Worm (Caenorhabditis elegans) whole organism, L1 larva: Measurements from ENCODE around the gene mlh-1.

Source experiments
- C04F5.9 ChIP-seq: sonication (generic microtip); optimal IDR thresholded peaks from 2 replicates; lab custom pipeline; 2016; ENCODE audit warnings: missing genetic modification characterization, missing compliant biosample characterization
- C34B4.2 ChIP-seq: sonication (generic microtip); optimal IDR thresholded peaks from 2 replicates; lab custom pipeline; 2017; ENCODE audit warnings: mild to moderate bottlenecking, missing genetic modification characterization, missing compliant biosample characterization
- ceh-8 ChIP-seq: fragments of 200-800 bp; sonication (Bioruptor generic); optimal IDR thresholded peaks from 2 replicates; lab custom pipeline; 2018; ENCODE audit warnings: mild to moderate bottlenecking, missing genetic modification characterization, moderate library complexity, missing compliant biosample characterization
- ceh-82 ChIP-seq, 3 experiments: fragments of 150-350 bp in 1 of 3; sonication (generic microtip) in 2 of 3; optimal IDR thresholded peaks; 2 replicates each; lab custom pipeline; 2014 to 2017; ENCODE audit warnings: missing biosample characterization in 3 of 3, missing genetic modification characterization in 3 of 3
- ceh-90 ChIP-seq: sonication (generic microtip); optimal IDR thresholded peaks from 2 replicates; lab custom pipeline; 2016; ENCODE audit warnings: missing genetic modification characterization, missing compliant biosample characterization
- ces-1 ChIP-seq: fragments of 150-350 bp; optimal IDR thresholded peaks from 2 replicates; lab custom pipeline; 2014; ENCODE audit warnings: missing biosample characterization, missing genetic modification reagents, missing genetic modification characterization
- efl-1 ChIP-seq, 4 experiments: fragments of 150-350 bp; optimal IDR thresholded peaks in 3 of 4; peaks in 1 of 4; 1 replicate in 1 of 4; 2 replicates in 3 of 4; lab custom pipeline; 2014; ENCODE audit warnings: missing biosample characterization in 2 of 4, missing genetic modification characterization in 2 of 4, missing genetic modification reagents in 2 of 4
- fkh-8 ChIP-seq: sonication (generic microtip); optimal IDR thresholded peaks from 2 replicates; lab custom pipeline; 2016; ENCODE audit warnings: mild to moderate bottlenecking, missing genetic modification characterization, missing compliant biosample characterization
- fos-1 ChIP-seq: fragments of 150-350 bp; optimal IDR thresholded peaks from 2 replicates; lab custom pipeline; 2014; ENCODE audit warnings: missing biosample characterization, missing genetic modification characterization
- hlh-17 ChIP-seq: fragments of 200-800 bp; sonication (Bioruptor generic); optimal IDR thresholded peaks from 2 replicates; lab custom pipeline; 2018; ENCODE audit warnings: missing genetic modification characterization, mild to moderate bottlenecking, missing compliant biosample characterization, moderate library complexity, borderline replicate concordance
- hpl-2 ChIP-seq: fragments of 150-350 bp; optimal IDR thresholded peaks from 2 replicates; lab custom pipeline; 2014; ENCODE audit warnings: missing biosample characterization, missing genetic modification reagents, missing genetic modification characterization
- jun-1 ChIP-seq: fragments of 150-350 bp; optimal IDR thresholded peaks from 2 replicates; lab custom pipeline; 2014; ENCODE audit warnings: missing biosample characterization, missing genetic modification reagents, missing genetic modification characterization
- lin-13 ChIP-seq: fragments of 150-350 bp; optimal IDR thresholded peaks from 2 replicates; lab custom pipeline; 2014; ENCODE audit warnings: missing biosample characterization, missing genetic modification reagents, missing genetic modification characterization
- lin-14 ChIP-seq: fragments of 200-800 bp; sonication (Bioruptor generic); optimal IDR thresholded peaks from 2 replicates; lab custom pipeline; 2018; ENCODE audit warnings: mild to moderate bottlenecking, missing genetic modification characterization, moderate library complexity, missing compliant biosample characterization
- lin-15B ChIP-seq: fragments of 150-350 bp; sonication (generic microtip); optimal IDR thresholded peaks from 3 replicates; lab custom pipeline; 2014; ENCODE audit warnings: missing biosample characterization, missing genetic modification characterization
- lin-39 ChIP-seq: fragments of 150-350 bp; optimal IDR thresholded peaks from 2 replicates; lab custom pipeline; 2014; ENCODE audit warnings: missing biosample characterization, missing genetic modification reagents, missing genetic modification characterization
- lir-3 ChIP-seq: sonication (generic microtip); optimal IDR thresholded peaks from 2 replicates; lab custom pipeline; 2016; ENCODE audit warnings: mild to moderate bottlenecking, missing genetic modification characterization, moderate library complexity, missing compliant biosample characterization; ENCODE audit not compliant: poor library complexity
- lsy-2 ChIP-seq, 2 experiments: fragments of 150-350 bp; optimal IDR thresholded peaks; 2 replicates each; lab custom pipeline; 2014; ENCODE audit warnings: missing biosample characterization in 2 of 2, missing genetic modification characterization in 2 of 2
- mep-1 ChIP-seq: fragments of 150-350 bp; optimal IDR thresholded peaks from 2 replicates; lab custom pipeline; 2014; ENCODE audit warnings: missing biosample characterization, missing genetic modification characterization
- nhr-11 ChIP-seq: fragments of 150-350 bp; optimal IDR thresholded peaks from 2 replicates; lab custom pipeline; 2014; ENCODE audit warnings: missing biosample characterization, missing genetic modification characterization
- nhr-12 ChIP-seq: sonication (generic microtip); optimal IDR thresholded peaks from 2 replicates; lab custom pipeline; 2017; ENCODE audit warnings: missing biosample characterization, missing genetic modification characterization
- nhr-19 ChIP-seq: fragments of 200-800 bp; sonication (Bioruptor generic); conservative IDR thresholded peaks from 2 replicates; pipeline ENCODE4 v1.3.6; 2022; ENCODE audit warnings: missing genetic modification characterization, missing compliant biosample characterization
- nhr-237 ChIP-seq: fragments of 150-350 bp; optimal IDR thresholded peaks from 2 replicates; lab custom pipeline; 2014; ENCODE audit warnings: missing biosample characterization, missing genetic modification characterization
- nhr-28 ChIP-seq: fragments of 150-350 bp; optimal IDR thresholded peaks from 2 replicates; lab custom pipeline; 2014; ENCODE audit warnings: missing biosample characterization, missing genetic modification characterization
- nhr-77 ChIP-seq: fragments of 150-350 bp; optimal IDR thresholded peaks from 2 replicates; lab custom pipeline; 2014; ENCODE audit warnings: missing biosample characterization, missing genetic modification characterization
- nhr-85 ChIP-seq: sonication (generic microtip); peaks from one replicate; lab custom pipeline; 2016; ENCODE audit warnings: missing genetic modification characterization, inconsistent platforms, missing compliant biosample characterization
- nhr-90 ChIP-seq: sonication (generic microtip); optimal IDR thresholded peaks from 2 replicates; lab custom pipeline; 2016; ENCODE audit warnings: mild to moderate bottlenecking, missing genetic modification characterization, missing compliant biosample characterization; ENCODE audit not compliant: poor library complexity
- pag-3 ChIP-seq: sonication (generic microtip); optimal IDR thresholded peaks from 2 replicates; lab custom pipeline; 2017; ENCODE audit warnings: missing genetic modification characterization, mild to moderate bottlenecking, missing compliant biosample characterization, antibody characterized with exemption, borderline replicate concordance; ENCODE audit not compliant: insufficient read depth
- pax-3 ChIP-seq: fragments of 200-800 bp; sonication (Bioruptor generic); optimal IDR thresholded peaks from 2 replicates; lab custom pipeline; 2018; ENCODE audit warnings: mild to moderate bottlenecking, missing genetic modification characterization, moderate library complexity, missing compliant biosample characterization
- pqm-1 ChIP-seq: sonication (generic microtip); optimal IDR thresholded peaks from 3 replicates; lab custom pipeline; 2017; ENCODE audit warnings: missing biosample characterization, missing genetic modification characterization
- rnt-1 ChIP-seq: sonication (generic microtip); optimal IDR thresholded peaks from 2 replicates; lab custom pipeline; 2016; ENCODE audit warnings: mild to moderate bottlenecking, missing genetic modification characterization, moderate library complexity, missing compliant biosample characterization
- snu-23 ChIP-seq: sonication (generic microtip); optimal IDR thresholded peaks from 2 replicates; lab custom pipeline; 2016; ENCODE audit warnings: missing genetic modification characterization, missing compliant biosample characterization
- sptf-1 ChIP-seq: fragments of 150-350 bp; optimal IDR thresholded peaks from 2 replicates; lab custom pipeline; 2014; ENCODE audit warnings: missing biosample characterization, missing genetic modification characterization
- sup-37 ChIP-seq: fragments of 200-800 bp; sonication (Bioruptor generic); optimal IDR thresholded peaks from 2 replicates; lab custom pipeline; 2018; ENCODE audit warnings: mild to moderate bottlenecking, missing genetic modification characterization, missing compliant biosample characterization
- swsn-7 ChIP-seq: sonication (generic microtip); optimal IDR thresholded peaks from 2 replicates; lab custom pipeline; 2016; ENCODE audit warnings: missing genetic modification characterization, missing compliant biosample characterization
- tlp-1 ChIP-seq: fragments of 150-350 bp; optimal IDR thresholded peaks from 2 replicates; lab custom pipeline; 2014; ENCODE audit warnings: missing biosample characterization, missing genetic modification characterization
- unc-98 ChIP-seq: fragments of 200-800 bp; sonication (Bioruptor generic); IDR thresholded peaks from 2 replicates; pipeline ENCODE4 v1.3.6; 2022; ENCODE audit warnings: missing genetic modification characterization, missing compliant biosample characterization
- vab-15 ChIP-seq: sonication (generic microtip); optimal IDR thresholded peaks from 2 replicates; lab custom pipeline; 2017; ENCODE audit warnings: missing genotype, mild to moderate bottlenecking, missing genetic modification characterization, missing compliant biosample characterization
- xbp-1 ChIP-seq: sonication (generic microtip); optimal IDR thresholded peaks from 2 replicates; lab custom pipeline; 2016; ENCODE audit warnings: missing genetic modification characterization, missing compliant biosample characterization
- zag-1 ChIP-seq: fragments of 150-350 bp; optimal IDR thresholded peaks from 2 replicates; lab custom pipeline; 2014; ENCODE audit warnings: missing biosample characterization, missing genetic modification characterization
- zip-4 ChIP-seq: fragments of 200-800 bp; sonication (Bioruptor generic); optimal IDR thresholded peaks from 2 replicates; lab custom pipeline; 2018; ENCODE audit warnings: mild to moderate bottlenecking, missing genetic modification characterization, moderate library complexity, missing compliant biosample characterization
- ztf-11 ChIP-seq, 2 experiments: sonication (generic microtip); optimal IDR thresholded peaks; 2 replicates each; lab custom pipeline; 2016 to 2017; ENCODE audit warnings: missing genetic modification characterization in 2 of 2, missing biosample characterization in 1 of 2, missing compliant biosample characterization in 1 of 2
- ztf-4 ChIP-seq: fragments of 150-350 bp; optimal IDR thresholded peaks from 2 replicates; lab custom pipeline; 2014; ENCODE audit warnings: missing biosample characterization, missing genetic modification characterization

The mlh-1 gene

DNA sequence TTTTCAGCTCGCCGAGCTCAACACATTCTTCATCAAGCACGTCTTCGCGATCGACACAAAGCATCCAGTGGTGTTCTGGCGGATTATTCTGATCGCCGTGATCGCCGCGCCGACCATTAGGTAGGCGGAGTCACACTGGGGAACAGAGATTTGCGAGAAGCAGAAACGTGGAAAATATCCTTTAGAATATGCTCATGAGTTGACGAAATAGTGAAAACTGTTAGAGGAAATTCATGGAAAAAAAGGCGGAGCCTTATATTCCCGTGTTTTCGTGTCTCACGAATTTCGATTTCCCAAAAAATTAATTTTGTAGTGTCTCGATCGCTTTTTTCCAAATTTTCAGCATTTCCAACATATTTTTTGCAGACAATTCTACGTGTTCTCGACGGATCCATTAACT, 39.9 kb downstream of the mlh-1 start (continued):
- TF ChIP-seq nhr-237 (tag; lab: Kevin White, UChicago) (no peak), tlp-1 (tag; lab: Kevin White, UChicago) (no peak), nhr-90 (tag; lab: Kevin White, UChicago) (peak; percentile 42), nhr-85 (tag; lab: Kevin White, UChicago) (peak; percentile 26), zip-4 (GFP tag; lab: Kevin White, UChicago) (no peak), lin-39 (no peak), lin-15B (tag; lab: Kevin White, UChicago) (no peak), ztf-4 (tag; lab: Kevin White, UChicago) (no peak), lir-3 (tag; lab: Kevin White, UChicago) (peak; percentile 66), lin-13 (GFP tag; lab: Kevin White, UChicago) (no peak), hpl-2 (GFP tag; lab: Kevin White, UChicago) (no peak), efl-1 (optimal IDR thresholded peaks at IDR 0.05; lab: Kevin White, UChicago) (peak; percentile 2 to 38), efl-1 (GFP tag; optimal IDR thresholded peaks at IDR 0.05 in 1 of 2; lab: Kevin White, UChicago) (peak in 1 of 2 experiments; percentile 82)

DNA sequence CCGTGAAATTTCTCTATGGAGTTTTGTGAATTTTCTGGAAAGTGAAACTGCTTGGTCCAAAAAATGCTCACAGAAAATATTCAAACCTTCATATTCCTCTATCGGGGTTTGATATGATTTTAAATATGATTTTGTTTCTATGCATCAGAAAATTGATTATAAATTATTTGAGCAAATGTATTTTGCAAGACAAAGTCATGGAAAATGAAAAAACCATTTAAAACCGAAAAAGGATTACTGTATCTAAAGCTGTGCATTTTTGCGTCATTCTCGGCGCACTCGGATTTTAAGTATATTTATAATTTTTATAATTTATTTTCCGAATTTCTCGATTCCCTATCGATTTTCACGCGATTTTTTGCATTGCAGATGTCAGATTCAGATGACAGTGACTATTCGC, 42.9 kb downstream of the mlh-1 start, which contains the start of gene pssy-2:
TSS of gene pssy-2 (plus strand) at position 301 of the 400 bp plus-strand sequence.
- no peak for TF ChIP-seq rnt-1 (tag; lab: Kevin White, UChicago)
- TF ChIP-seq nhr-90 (tag; lab: Kevin White, UChicago): no peak
- no peak for TF ChIP-seq nhr-12 (tag; lab: Kevin White, UChicago)
- no peak for TF ChIP-seq fkh-8 (tag; lab: Kevin White, UChicago)
- TF ChIP-seq ceh-8: no peak
- no peak for TF ChIP-seq lin-15B (tag; lab: Kevin White, UChicago)
- no peak for TF ChIP-seq jun-1 (tag; lab: Kevin White, UChicago)
- no peak for TF ChIP-seq efl-1 (optimal IDR thresholded peaks at IDR 0.05; lab: Kevin White, UChicago)
- TF ChIP-seq efl-1 (GFP tag; optimal IDR thresholded peaks at IDR 0.05 in 1 of 2; lab: Kevin White, UChicago): no peak
- TF ChIP-seq nhr-19 (GFP tag; lab: Robert Waterston, UW): no peak
- no peak for TF ChIP-seq C34B4.2 (tag; lab: Kevin White, UChicago)
- TF ChIP-seq ceh-90 (tag; lab: Kevin White, UChicago): no peak
- TF ChIP-seq snu-23 (GFP tag; lab: Kevin White, UChicago): no peak

ce11 chrIII:13465918-13466592, 48.3 kb downstream of the mlh-1 start, which contains the start of gene cdk-5:
Gene cdk-5, minus strand, starts transcription at chrIII:13466342.
- TF ChIP-seq lsy-2 (tag; optimal IDR thresholded peaks at IDR 0.05; lab: Kevin White, UChicago) (peak; percentile 97 to 98), nhr-12 (tag; lab: Kevin White, UChicago) (peak; percentile 33), xbp-1 (peak; percentile 93), fos-1 (tag; lab: Kevin White, UChicago) (peak; percentile 93), nhr-28 (no peak), C04F5.9 (peak; percentile 66), zag-1 (tag; lab: Kevin White, UChicago) (peak; percentile 83), lin-15B (tag; lab: Kevin White, UChicago) (peak; percentile 82), nhr-77 (tag; lab: Kevin White, UChicago) (peak; percentile 81), sptf-1 (tag; lab: Kevin White, UChicago) (no peak), nhr-90 (tag; lab: Kevin White, UChicago) (peak; percentile 94), pax-3 (tag; lab: Kevin White, UChicago) (peak; percentile 83), unc-98 (GFP tag; lab: Robert Waterston, UW) (no peak; the same call in 1 of the 2 replicates), vab-15 (no peak), lin-13 (GFP tag; lab: Kevin White, UChicago) (peak; percentile 90), pag-3 (tag; lab: Kevin White, UChicago) (no peak), ces-1 (GFP tag; lab: Kevin White, UChicago) (no peak), pqm-1 (tag; lab: Kevin White, UChicago) (no peak), fkh-8 (tag; lab: Kevin White, UChicago) (peak; percentile 83), lir-3 (tag; lab: Kevin White, UChicago) (peak; percentile 87), mep-1 (tag; lab: Kevin White, UChicago) (peak; percentile 99), hlh-17 (GFP tag; lab: Kevin White, UChicago) (no peak), ceh-82 (tag; optimal IDR thresholded peaks at IDR 0.05; lab: Kevin White, UChicago) (peak; percentile 89 to 93 (median 90)), sup-37 (GFP tag; lab: Kevin White, UChicago) (peak; percentile 50), lin-39 (peak; percentile 97), ztf-11 (tag; optimal IDR thresholded peaks at IDR 0.05; lab: Kevin White, UChicago) (peak in 1 of 2 experiments; percentile 78), tlp-1 (tag; lab: Kevin White, UChicago) (no peak), zip-4 (GFP tag; lab: Kevin White, UChicago) (peak; percentile 86), nhr-11 (peak; percentile 76), ztf-4 (tag; lab: Kevin White, UChicago) (peak; percentile 84), lin-14 (peak; percentile 90), ceh-8 (peak; percentile 92), swsn-7 (tag; lab: Kevin White, UChicago) (peak; percentile 97), snu-23 (GFP tag; lab: Kevin White, UChicago) (peak; percentile 98)
